Worm (Caenorhabditis elegans) whole organism, L4 larva: ENCODE results near the gene daf-15.

Experiments used
- F26F4.8 ChIP-seq: fragments of 200-800 bp; sonication (Bioruptor generic); conservative IDR thresholded peaks from 2 replicates; pipeline ENCODE4 v1.3.6; 2022; ENCODE audit warnings: missing genetic modification characterization, missing compliant biosample characterization
- F37D6.2 ChIP-seq: sonication (generic microtip); optimal IDR thresholded peaks from 2 replicates; lab custom pipeline; 2016; ENCODE audit warnings: mild to moderate bottlenecking, missing genetic modification characterization, missing compliant biosample characterization
- F49E8.2 ChIP-seq: sonication (generic microtip); optimal IDR thresholded peaks from 2 replicates; lab custom pipeline; 2016; ENCODE audit warnings: missing compliant biosample characterization, mild to moderate bottlenecking, missing genetic modification characterization, borderline replicate concordance
- T20F7.1 ChIP-seq: fragments of 200-800 bp; sonication (Bioruptor generic); optimal IDR thresholded peaks from 2 replicates; lab custom pipeline; 2018; ENCODE audit warnings: mild to moderate bottlenecking, missing genetic modification characterization, missing compliant biosample characterization
- ZK337.2 ChIP-seq: fragments of 200-800 bp; sonication (Bioruptor generic); IDR thresholded peaks from 2 replicates; pipeline ENCODE4 v1.3.6; 2022; ENCODE audit warnings: missing genetic modification reagents, missing genetic modification characterization, missing compliant biosample characterization
- aha-1 ChIP-seq: fragments of 150-350 bp; peaks from one replicate; lab custom pipeline; 2014; ENCODE audit warnings: missing biosample characterization, missing genetic modification characterization
- attf-4 ChIP-seq: sonication (generic microtip); optimal IDR thresholded peaks from 3 replicates; lab custom pipeline; 2017; ENCODE audit warnings: missing biosample characterization, missing genetic modification characterization
- ceh-20 ChIP-seq: fragments of 200-800 bp; sonication (Bioruptor generic); IDR thresholded peaks from 2 replicates; pipeline ENCODE4 v1.3.6; 2022; ENCODE audit warnings: missing genetic modification reagents, missing genetic modification characterization, missing compliant biosample characterization
- ceh-32 ChIP-seq: sonication (generic microtip); optimal IDR thresholded peaks from 2 replicates; lab custom pipeline; 2016; ENCODE audit warnings: mild to moderate bottlenecking, missing genetic modification characterization, missing compliant biosample characterization; ENCODE audit not compliant: poor library complexity
- ceh-62 ChIP-seq: sonication (generic microtip); optimal IDR thresholded peaks from 2 replicates; lab custom pipeline; 2017; ENCODE audit warnings: missing biosample characterization, missing genetic modification characterization
- ces-1 ChIP-seq: fragments of 150-350 bp; sonication (generic microtip); optimal IDR thresholded peaks from 4 replicates; lab custom pipeline; 2014; ENCODE audit warnings: missing biosample characterization, missing genetic modification reagents, missing genetic modification characterization
- daf-12 ChIP-seq: fragments of 150-350 bp; optimal IDR thresholded peaks from 2 replicates; lab custom pipeline; 2014; ENCODE audit warnings: missing biosample characterization, missing genetic modification reagents, missing genetic modification characterization
- dmd-6 ChIP-seq: fragments of 200-800 bp; sonication (Bioruptor generic); IDR thresholded peaks from 2 replicates; pipeline ENCODE4 v1.3.6; 2022; ENCODE audit warnings: missing genetic modification reagents, missing genetic modification characterization, missing compliant biosample characterization
- dmd-9 ChIP-seq: fragments of 200-800 bp; sonication (Bioruptor generic); IDR thresholded peaks from 2 replicates; pipeline ENCODE4 v1.3.6; 2022; ENCODE audit warnings: missing genetic modification reagents, missing genetic modification characterization, missing compliant biosample characterization
- dve-1 ChIP-seq: sonication (generic microtip); optimal IDR thresholded peaks from 2 replicates; lab custom pipeline; 2017; ENCODE audit warnings: antibody characterized with exemption, mild to moderate bottlenecking, missing genetic modification characterization, missing compliant biosample characterization; ENCODE audit not compliant: insufficient read depth
- egl-27 ChIP-seq: sonication (generic microtip); optimal IDR thresholded peaks from 3 replicates; lab custom pipeline; 2017; ENCODE audit warnings: missing biosample characterization, missing genetic modification reagents, missing genetic modification characterization
- egl-43 ChIP-seq: fragments of 200-800 bp; sonication (Bioruptor generic); IDR thresholded peaks from 2 replicates; pipeline ENCODE4 v1.3.6; 2022; ENCODE audit warnings: missing genetic modification reagents, missing genetic modification characterization, missing compliant biosample characterization
- fkh-10 ChIP-seq: fragments of 150-350 bp; optimal IDR thresholded peaks from 2 replicates; lab custom pipeline; 2014; ENCODE audit warnings: missing biosample characterization, missing genetic modification reagents, missing genetic modification characterization
- hif-1 ChIP-seq, 2 experiments: sonication (generic microtip); optimal IDR thresholded peaks; 2 replicates each; lab custom pipeline; 2016 to 2017; ENCODE audit warnings: missing compliant biosample characterization in 2 of 2, missing genetic modification characterization in 2 of 2, missing genetic modification reagents in 2 of 2, missing genotype in 2 of 2, mild to moderate bottlenecking in 1 of 2
- hlh-30 ChIP-seq: sonication (generic microtip); optimal IDR thresholded peaks from 2 replicates; lab custom pipeline; 2017; ENCODE audit warnings: antibody characterized with exemption, mild to moderate bottlenecking, missing genetic modification characterization, missing compliant biosample characterization; ENCODE audit not compliant: insufficient read depth
- jun-1 ChIP-seq: fragments of 150-350 bp; optimal IDR thresholded peaks from 2 replicates; lab custom pipeline; 2014; ENCODE audit warnings: missing biosample characterization, missing genetic modification reagents, missing genetic modification characterization
- lin-13 ChIP-seq: fragments of 150-350 bp; optimal IDR thresholded peaks from 2 replicates; lab custom pipeline; 2014; ENCODE audit warnings: missing biosample characterization, missing genetic modification reagents, missing genetic modification characterization
- lin-39 ChIP-seq: fragments of 150-350 bp; optimal IDR thresholded peaks from 2 replicates; lab custom pipeline; 2014; ENCODE audit warnings: missing biosample characterization, missing genetic modification reagents, missing genetic modification characterization
- lsy-2 ChIP-seq, 2 experiments: fragments of 150-350 bp in 1 of 2; sonication (generic microtip) in 1 of 2; optimal IDR thresholded peaks; 2 replicates each; lab custom pipeline; 2014 to 2017; ENCODE audit warnings: missing biosample characterization in 2 of 2, missing genetic modification characterization in 2 of 2
- madf-9 ChIP-seq: fragments of 200-800 bp; sonication (Bioruptor generic); conservative IDR thresholded peaks from 2 replicates; pipeline ENCODE4 v1.3.6; 2022; ENCODE audit warnings: missing genetic modification reagents, missing genetic modification characterization, missing compliant biosample characterization
- mdt-29 ChIP-seq: fragments of 200-800 bp; sonication (Bioruptor generic); IDR thresholded peaks from 2 replicates; pipeline ENCODE4 v1.3.6; 2022; ENCODE audit warnings: missing genetic modification reagents, missing genetic modification characterization, missing compliant biosample characterization
- mxl-3 ChIP-seq: fragments of 200-800 bp; sonication (Bioruptor generic); optimal IDR thresholded peaks from 2 replicates; lab custom pipeline; 2018; ENCODE audit warnings: mild to moderate bottlenecking, missing genetic modification characterization, missing compliant biosample characterization
- nhr-102 ChIP-seq: sonication (generic microtip); optimal IDR thresholded peaks from 2 replicates; lab custom pipeline; 2016; ENCODE audit warnings: mild to moderate bottlenecking, missing genetic modification characterization, moderate library complexity, missing compliant biosample characterization
- nhr-111 ChIP-seq: fragments of 200-800 bp; sonication (Bioruptor generic); optimal IDR thresholded peaks from 2 replicates; lab custom pipeline; 2018; ENCODE audit warnings: mild to moderate bottlenecking, missing genetic modification characterization, missing compliant biosample characterization
- nhr-25 ChIP-seq: sonication (generic microtip); optimal IDR thresholded peaks from 2 replicates; lab custom pipeline; 2017; ENCODE audit warnings: missing genetic modification characterization, mild to moderate bottlenecking, missing compliant biosample characterization, antibody characterized with exemption, moderate library complexity, borderline replicate concordance; ENCODE audit not compliant: insufficient read depth
- nhr-28 ChIP-seq: fragments of 150-350 bp; optimal IDR thresholded peaks from 2 replicates; lab custom pipeline; 2014; ENCODE audit warnings: missing biosample characterization, missing genetic modification characterization
- nhr-41 ChIP-seq: fragments of 200-800 bp; sonication (Bioruptor generic); IDR thresholded peaks from 2 replicates; pipeline ENCODE4 v1.3.6; 2022; ENCODE audit warnings: missing genetic modification reagents, missing genetic modification characterization, missing compliant biosample characterization
- nhr-42 ChIP-seq: fragments of 200-800 bp; sonication (Bioruptor generic); IDR thresholded peaks from 2 replicates; pipeline ENCODE4 v1.3.6; 2022; ENCODE audit warnings: missing genetic modification characterization, missing compliant biosample characterization
- nhr-6 ChIP-seq: fragments of 150-350 bp; optimal IDR thresholded peaks from 2 replicates; lab custom pipeline; 2014; ENCODE audit warnings: missing biosample characterization, missing genetic modification characterization
- nhr-76 ChIP-seq: fragments of 150-350 bp; optimal IDR thresholded peaks from 2 replicates; lab custom pipeline; 2014; ENCODE audit warnings: missing biosample characterization, missing genetic modification characterization
- pha-4 ChIP-seq, 2 experiments: fragments of 150-350 bp in 1 of 2; fragments of 200-800 bp in 1 of 2; sonication (Bioruptor generic) in 1 of 2; IDR thresholded peaks in 1 of 2; optimal IDR thresholded peaks in 1 of 2; 2 replicates each; pipeline versions ENCODE4 v1.3.6 to Lab custom; 2014 to 2022; ENCODE audit warnings: missing genetic modification characterization in 2 of 2, missing genetic modification reagents in 2 of 2, missing biosample characterization in 1 of 2, missing compliant biosample characterization in 1 of 2
- php-3 ChIP-seq: fragments of 200-800 bp; sonication (Bioruptor generic); IDR thresholded peaks from 2 replicates; pipeline ENCODE4 v1.3.6; 2022; ENCODE audit warnings: missing genetic modification reagents, missing genetic modification characterization, missing compliant biosample characterization
- pqm-1 ChIP-seq: sonication (generic microtip); optimal IDR thresholded peaks from 2 replicates; lab custom pipeline; 2017; ENCODE audit warnings: missing biosample characterization, missing genetic modification characterization
- rbr-2 ChIP-seq: sonication (generic microtip); optimal IDR thresholded peaks from 2 replicates; lab custom pipeline; 2016; ENCODE audit warnings: missing genotype, missing genetic modification characterization, missing compliant biosample characterization
- skn-1 ChIP-seq: fragments of 150-350 bp; optimal IDR thresholded peaks from 2 replicates; lab custom pipeline; 2014; ENCODE audit warnings: missing biosample characterization, missing genetic modification characterization
- snpc-4 ChIP-seq: fragments of 150-350 bp; optimal IDR thresholded peaks from 2 replicates; lab custom pipeline; 2014; ENCODE audit warnings: missing biosample characterization, missing genetic modification characterization
- spr-3 ChIP-seq: fragments of 200-800 bp; sonication (Bioruptor generic); optimal IDR thresholded peaks from 2 replicates; lab custom pipeline; 2018; ENCODE audit warnings: mild to moderate bottlenecking, missing genetic modification characterization, missing compliant biosample characterization
- tra-1 ChIP-seq: fragments of 200-800 bp; sonication (Bioruptor generic); IDR thresholded peaks from 2 replicates; pipeline ENCODE4 v1.3.6; 2022; ENCODE audit warnings: missing genetic modification reagents, missing genetic modification characterization, missing compliant biosample characterization
- unc-130 ChIP-seq: sonication (generic microtip); optimal IDR thresholded peaks from 2 replicates; lab custom pipeline; 2016; ENCODE audit warnings: missing genetic modification reagents, missing genetic modification characterization, missing compliant biosample characterization
- zag-1 ChIP-seq: fragments of 150-350 bp; optimal IDR thresholded peaks from 2 replicates; lab custom pipeline; 2014; ENCODE audit warnings: missing biosample characterization, missing genetic modification characterization
- zfp-2 ChIP-seq: sonication (generic microtip); optimal IDR thresholded peaks from 2 replicates; lab custom pipeline; 2016; ENCODE audit warnings: mild to moderate bottlenecking, missing genetic modification characterization, missing compliant biosample characterization
- zfp-3 ChIP-seq: fragments of 200-800 bp; sonication (Bioruptor generic); conservative IDR thresholded peaks from 2 replicates; pipeline ENCODE4 v1.3.6; 2022; ENCODE audit warnings: missing genetic modification reagents, missing genetic modification characterization, missing compliant biosample characterization
- zip-2 ChIP-seq: fragments of 150-350 bp; optimal IDR thresholded peaks from 2 replicates; lab custom pipeline; 2014; ENCODE audit warnings: missing biosample characterization, missing genetic modification characterization
- ztf-7 ChIP-seq: fragments of 150-350 bp; optimal IDR thresholded peaks from 2 replicates; lab custom pipeline; 2014; ENCODE audit warnings: missing biosample characterization, missing genetic modification characterization

The daf-15 gene

DNA sequence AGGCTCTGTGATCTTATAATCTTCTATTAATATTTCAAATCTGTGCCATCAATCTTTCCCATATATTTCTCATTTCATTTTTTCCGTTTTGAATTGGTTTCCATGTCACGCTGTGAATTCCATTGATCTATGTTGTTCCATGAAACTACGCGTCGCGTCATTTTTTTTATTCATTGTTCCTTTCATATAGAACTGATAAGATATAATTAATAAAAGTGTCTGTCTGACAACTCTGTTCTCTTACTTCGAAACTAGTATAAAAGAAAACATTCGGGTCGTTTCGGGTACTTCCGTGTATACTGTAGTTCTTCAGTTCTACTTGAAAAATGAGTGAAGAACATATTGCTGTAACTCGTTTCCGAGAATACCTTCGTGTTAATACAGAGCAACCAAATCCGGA lies 11.5 kb upstream of the daf-15 start, which contains the start of gene C10C5.3:
Gene C10C5.3 (plus strand): TSS at position 301 of the 400 bp plus-strand sequence.
- TF ChIP-seq dve-1 (tag; lab: Kevin White, UChicago) (peak; percentile 50), dmd-6 (peak; percentile 21; the same call in 1 of the 2 replicates), madf-9 (no peak), fkh-10 (no peak), aha-1 (tag; lab: Kevin White, UChicago) (peak; percentile 26), dmd-9 (GFP tag; lab: Robert Waterston, UW) (no peak), ceh-20 (no peak), zfp-2 (tag; lab: Kevin White, UChicago) (no peak)
- TF ChIP-seq, all 104 proteins: peak for 3

DNA sequence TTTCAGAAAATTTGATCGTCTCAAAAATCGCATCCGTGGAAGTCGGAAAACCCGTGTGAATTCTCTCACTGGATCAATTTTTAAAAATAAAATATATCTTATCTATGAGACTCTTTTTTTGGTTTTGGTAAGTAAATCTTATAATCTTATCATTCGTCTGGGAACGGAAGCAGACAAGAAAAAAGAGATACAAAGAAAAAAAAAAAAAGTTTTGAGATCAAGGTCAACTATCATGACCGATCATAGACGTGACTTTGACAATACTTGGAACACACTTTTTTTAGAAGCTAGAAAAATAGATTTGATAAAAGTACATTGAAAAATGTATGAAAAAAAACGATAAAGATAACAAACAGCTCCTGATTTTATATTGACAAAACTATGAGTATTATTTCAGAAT lies 9.5 kb upstream of the daf-15 start:
- TF ChIP-seq T20F7.1 (GFP tag; lab: Kevin White, UChicago): no peak
- TF ChIP-seq attf-4 (tag; lab: Kevin White, UChicago): no peak
- TF ChIP-seq ces-1 (GFP tag; lab: Kevin White, UChicago): no peak
- TF ChIP-seq zip-2 (tag; lab: Kevin White, UChicago): no peak
- no peak for TF ChIP-seq dmd-9 (GFP tag; lab: Robert Waterston, UW)
- no peak for TF ChIP-seq ceh-32 (tag; lab: Kevin White, UChicago)
- TF ChIP-seq snpc-4: no peak
- no peak for TF ChIP-seq lin-13 (GFP tag; lab: Kevin White, UChicago)
- no peak for TF ChIP-seq zag-1
- no peak for TF ChIP-seq ztf-7
- no peak for TF ChIP-seq nhr-41 (GFP tag; lab: Robert Waterston, UW)
- TF ChIP-seq F37D6.2 (tag; lab: Kevin White, UChicago): no peak
- TF ChIP-seq skn-1 (tag; lab: Kevin White, UChicago): no peak
- TF ChIP-seq nhr-76 (tag; lab: Kevin White, UChicago): peak; percentile 45
- TF ChIP-seq F49E8.2 (tag; lab: Kevin White, UChicago): no peak
- no peak for TF ChIP-seq daf-12 (tag; lab: Kevin White, UChicago)
- TF ChIP-seq mdt-29 (GFP tag; lab: Robert Waterston, UW): no peak
- TF ChIP-seq lin-39 (tag; lab: Kevin White, UChicago): no peak
- TF ChIP-seq mxl-3 (GFP tag; lab: Kevin White, UChicago): no peak
- TF ChIP-seq pha-4 (GFP tag; IDR thresholded peaks at IDR 0.05; lab: Robert Waterston, UW): no peak
- no peak for TF ChIP-seq pha-4 (tag; optimal IDR thresholded peaks at IDR 0.05; lab: Kevin White, UChicago)
- TF ChIP-seq lsy-2 (tag; optimal IDR thresholded peaks at IDR 0.05; lab: Kevin White, UChicago): peak in 1 of 2 experiments; percentile 31
- no peak for TF ChIP-seq egl-27 (tag; lab: Kevin White, UChicago)
- no peak for TF ChIP-seq ceh-20
- TF ChIP-seq nhr-28 (tag; lab: Kevin White, UChicago): peak; percentile 39
- peak; percentile 59; the same call in 1 of the 2 replicates for TF ChIP-seq tra-1
- no peak for TF ChIP-seq ZK337.2 (GFP tag; lab: Robert Waterston, UW)
- TF ChIP-seq ceh-62 (tag; lab: Kevin White, UChicago): no peak
- TF ChIP-seq spr-3 (GFP tag; lab: Kevin White, UChicago): no peak
- TF ChIP-seq nhr-6: no peak
- TF ChIP-seq nhr-25 (tag; lab: Kevin White, UChicago): peak; percentile 65
- no peak for TF ChIP-seq jun-1 (tag; lab: Kevin White, UChicago)
- no peak for TF ChIP-seq rbr-2 (tag; lab: Kevin White, UChicago)
- TF ChIP-seq unc-130 (GFP tag; lab: Kevin White, UChicago): no peak
- TF ChIP-seq php-3 (GFP tag; lab: Robert Waterston, UW): no peak
- TF ChIP-seq F26F4.8 (GFP tag; lab: Robert Waterston, UW): no peak
- no peak for TF ChIP-seq hif-1 (tag; optimal IDR thresholded peaks at IDR 0.05; lab: Kevin White, UChicago)
- TF ChIP-seq nhr-102: no peak
- TF ChIP-seq zfp-3 (GFP tag; lab: Robert Waterston, UW): no peak
- no peak for TF ChIP-seq egl-43
- TF ChIP-seq nhr-111 (GFP tag; lab: Kevin White, UChicago): no peak
- no peak for TF ChIP-seq nhr-42 (GFP tag; lab: Robert Waterston, UW)
- TF ChIP-seq pqm-1: no peak
- TF ChIP-seq hlh-30: peak; percentile 36
- peak; percentile 49 for TF ChIP-seq dve-1 (tag; lab: Kevin White, UChicago)
